Fruit fly (Drosophila melanogaster): ENCODE results near the gene Sec13.

DNA sequence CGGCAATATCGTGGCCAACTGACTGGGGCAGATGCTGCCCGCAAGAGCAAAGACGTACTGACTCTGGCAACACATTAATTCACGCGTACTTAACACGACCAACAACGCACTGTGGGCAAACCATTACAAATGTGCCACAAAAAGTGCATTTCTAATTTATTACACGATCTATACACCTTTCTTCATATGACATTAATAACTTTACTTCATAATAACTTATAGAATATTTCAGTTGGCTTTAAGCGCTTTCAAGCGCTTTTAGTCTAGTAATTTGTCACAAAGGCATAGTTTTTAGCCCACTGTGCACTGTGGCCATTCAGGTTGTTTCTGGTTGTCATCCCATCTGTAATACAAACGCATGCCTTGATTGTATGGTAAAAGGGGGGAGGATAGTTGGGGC lies 12.2 kb downstream of the Sec13 start:
- TF ChIP-seq lola (GFP tag; optimal IDR thresholded peaks at IDR 0.05) = no peak
- no peak for TF ChIP-seq OdsH (GFP tag; optimal IDR thresholded peaks at IDR 0.05)
- no peak for TF ChIP-seq usp (GFP tag; optimal IDR thresholded peaks at IDR 0.05)
- TF ChIP-seq fru (GFP tag; optimal IDR thresholded peaks at IDR 0.05) = no peak

Measured in whole organism, wandering third instar larva.